Fruit fly (Drosophila melanogaster) S2 (cell line): ENCODE results near the gene CG6763.

Source experiments
- CG8478 ChIP-seq: fragments of >200 bp; optimal IDR thresholded peaks from 2 replicates; lab custom pipeline; 2018
- CTCF ChIP-seq, 2 experiments: fragments of >200 bp; optimal IDR thresholded peaks; 2 replicates each; lab custom pipeline; 2018

dm6 chr3R:23312796-23313195 is 29.0 kb downstream of the CG6763 start:
- TF ChIP-seq CG8478 (no peak), CTCF (optimal IDR thresholded peaks at IDR 0.05; lab: Kevin White, UChicago) (no peak)
